Worm (Caenorhabditis elegans): ENCODE measurements around the gene cest-9.1.

DNA sequence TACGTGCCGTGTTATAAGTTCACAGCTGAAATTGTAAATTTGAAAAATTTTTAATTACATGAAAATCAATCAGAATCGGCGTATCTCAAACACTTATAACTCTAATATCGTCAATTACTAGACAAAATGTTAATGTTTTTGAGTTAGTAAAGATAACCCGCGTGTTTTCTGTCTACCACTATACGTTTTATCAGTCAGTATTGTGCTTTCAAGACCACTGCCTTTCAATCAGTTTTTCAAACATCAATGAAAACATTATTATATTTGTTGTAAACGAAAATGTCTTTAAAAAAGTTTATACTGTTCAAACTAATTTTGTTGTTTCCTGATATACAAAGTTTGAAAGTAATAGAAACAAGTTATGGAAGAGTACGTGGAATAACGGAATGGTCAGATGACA, 3.3 kb upstream of the cest-9.1 start:
- no peak for TF ChIP-seq ama-1 (optimal IDR thresholded peaks at IDR 0.05)
- no peak for TF ChIP-seq flt-1 (GFP tag; IDR thresholded peaks at IDR 0.05)
- no peak for TF ChIP-seq ceh-36 (tag; optimal IDR thresholded peaks at IDR 0.05)
- no peak for TF ChIP-seq scrt-1 (GFP tag; IDR thresholded peaks at IDR 0.05)
- TF ChIP-seq F13C5.2 (tag; optimal IDR thresholded peaks at IDR 0.05) = no peak
- TF ChIP-seq sea-1 (GFP tag; conservative IDR thresholded peaks at IDR 0.05) = no peak
- no peak for TF ChIP-seq ets-7 (tag; optimal IDR thresholded peaks at IDR 0.05)
- TF ChIP-seq B0310.2 (tag; optimal IDR thresholded peaks at IDR 0.05) = no peak
- no peak for TF ChIP-seq tbx-37 (GFP tag; conservative IDR thresholded peaks at IDR 0.05)
- TF ChIP-seq ceh-13 (GFP tag; optimal IDR thresholded peaks at IDR 0.05) = no peak
- TF ChIP-seq pes-1 (GFP tag; IDR thresholded peaks at IDR 0.05) = no peak
- TF ChIP-seq hmg-4 (GFP tag; optimal IDR thresholded peaks at IDR 0.05) = no peak
- TF ChIP-seq hmbx-1 (tag; optimal IDR thresholded peaks at IDR 0.05) = no peak

Measured in whole organism, early embryonic.